Worm (Caenorhabditis elegans) whole organism, L4 larva: ENCODE measurements around the gene ZK430.5.

Experiments
- ctbp-1 ChIP-seq: fragments of 200-800 bp; sonication (Bioruptor generic); IDR thresholded peaks from 2 replicates; pipeline ENCODE4 v1.3.6; 2022; ENCODE audit warnings: missing genetic modification reagents, missing genetic modification characterization, missing compliant biosample characterization
- hlh-30 ChIP-seq: sonication (generic microtip); optimal IDR thresholded peaks from 2 replicates; lab custom pipeline; 2017; ENCODE audit warnings: antibody characterized with exemption, mild to moderate bottlenecking, missing genetic modification characterization, missing compliant biosample characterization; ENCODE audit not compliant: insufficient read depth

ce11 chrII:4438601-4439000 is 33.1 kb downstream of the ZK430.5 start, which contains the start of gene nhr-16:
- no peak for TF ChIP-seq hlh-30 (tag; lab: Kevin White, UChicago)
- no peak for TF ChIP-seq ctbp-1 (GFP tag; lab: Robert Waterston, UW)
